Worm (Caenorhabditis elegans) whole organism, early embryonic: ENCODE data around the gene alr-1.

Experiments
- B0310.2 ChIP-seq: sonication (generic microtip); optimal IDR thresholded peaks from 2 replicates; lab custom pipeline; 2016; ENCODE audit warnings: mild to moderate bottlenecking, missing genetic modification characterization, missing compliant biosample characterization
- F13C5.2 ChIP-seq: sonication (generic microtip); optimal IDR thresholded peaks from 2 replicates; lab custom pipeline; 2017; ENCODE audit warnings: mild to moderate bottlenecking, missing genetic modification characterization, inconsistent platforms, missing compliant biosample characterization
- aly-1 ChIP-seq: sonication (generic microtip); optimal IDR thresholded peaks from 2 replicates; lab custom pipeline; 2016; ENCODE audit warnings: missing genetic modification characterization, missing compliant biosample characterization
- ama-1 ChIP-seq: fragments of 150-350 bp; optimal IDR thresholded peaks from 2 replicates; lab custom pipeline; 2014
- ceh-13 ChIP-seq: fragments of 200-800 bp; sonication (Bioruptor generic); optimal IDR thresholded peaks from 2 replicates; lab custom pipeline; 2018; ENCODE audit warnings: mild to moderate bottlenecking, missing genetic modification characterization, missing compliant biosample characterization
- ceh-36 ChIP-seq: sonication (generic microtip); optimal IDR thresholded peaks from 2 replicates; lab custom pipeline; 2016; ENCODE audit warnings: missing genetic modification characterization, inconsistent platforms, missing compliant biosample characterization
- ets-7 ChIP-seq: sonication (generic microtip); optimal IDR thresholded peaks from 2 replicates; lab custom pipeline; 2016; ENCODE audit warnings: missing genotype, missing genetic modification characterization, missing compliant biosample characterization
- flt-1 ChIP-seq: fragments of 200-800 bp; sonication (Bioruptor generic); IDR thresholded peaks from 2 replicates; pipeline ENCODE4 v1.3.6; 2022; ENCODE audit warnings: missing genetic modification characterization, missing compliant biosample characterization
- hmbx-1 ChIP-seq: sonication (generic microtip); optimal IDR thresholded peaks from 2 replicates; lab custom pipeline; 2016; ENCODE audit warnings: mild to moderate bottlenecking, missing genetic modification characterization, missing compliant biosample characterization
- hmg-4 ChIP-seq: fragments of 200-800 bp; sonication (Bioruptor generic); optimal IDR thresholded peaks from 2 replicates; lab custom pipeline; 2018; ENCODE audit warnings: mild to moderate bottlenecking, missing genetic modification characterization, missing compliant biosample characterization
- hnd-1 ChIP-seq: sonication (generic microtip); optimal IDR thresholded peaks from 2 replicates; lab custom pipeline; 2016; ENCODE audit warnings: missing genetic modification characterization, missing compliant biosample characterization
- pes-1 ChIP-seq: fragments of 200-800 bp; sonication (Bioruptor generic); IDR thresholded peaks from 2 replicates; pipeline ENCODE4 v1.3.6; 2022; ENCODE audit warnings: missing genetic modification reagents, missing genetic modification characterization, missing compliant biosample characterization
- scrt-1 ChIP-seq: fragments of 200-800 bp; sonication (Bioruptor generic); IDR thresholded peaks from 2 replicates; pipeline ENCODE4 v1.3.6; 2022; ENCODE audit warnings: missing genetic modification characterization, missing compliant biosample characterization
- sea-1 ChIP-seq: fragments of 200-800 bp; sonication (Bioruptor generic); conservative IDR thresholded peaks from 2 replicates; pipeline ENCODE4 v1.3.6; 2022; ENCODE audit warnings: missing genetic modification characterization, missing compliant biosample characterization
- tbx-11 ChIP-seq: fragments of 200-800 bp; sonication (Bioruptor generic); IDR thresholded peaks from 2 replicates; pipeline ENCODE4 v1.3.6; 2022; ENCODE audit warnings: missing genetic modification characterization, missing compliant biosample characterization
- tbx-37 ChIP-seq: fragments of 200-800 bp; sonication (Bioruptor generic); conservative IDR thresholded peaks from 2 replicates; pipeline ENCODE4 v1.3.6; 2022; ENCODE audit warnings: missing genetic modification reagents, missing genetic modification characterization, missing compliant biosample characterization
- tra-4 ChIP-seq: sonication (generic microtip); optimal IDR thresholded peaks from 2 replicates; lab custom pipeline; 2017; ENCODE audit warnings: missing genetic modification characterization, missing compliant biosample characterization

alr-1 gene

DNA sequence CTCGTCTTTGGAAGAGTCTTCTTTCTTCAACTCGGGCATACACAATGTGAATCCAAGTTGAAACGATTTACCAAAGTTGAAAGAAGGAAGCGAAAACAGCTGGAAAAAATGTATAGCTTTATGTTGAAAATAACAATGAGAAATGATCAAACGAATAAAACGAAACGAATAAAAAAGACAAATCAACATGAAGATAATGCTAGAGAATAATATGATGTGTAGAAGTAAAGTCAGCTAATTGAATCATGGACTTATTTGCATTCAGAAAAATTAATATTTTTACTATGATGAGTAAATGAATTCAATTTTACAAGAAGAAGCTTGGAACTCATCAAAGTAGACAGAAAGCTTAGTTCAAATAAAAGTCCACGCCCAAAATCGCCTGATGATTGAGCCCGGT lies at the start of gene alr-1:
alr-1 (minus strand) TSS at position 101 of the 400 bp plus-strand sequence.
- TF ChIP-seq ceh-13 (GFP tag; lab: Kevin White, UChicago) (no peak), aly-1 (tag; lab: Kevin White, UChicago) (no peak), tbx-11 (GFP tag; lab: Robert Waterston, UW) (no peak), ceh-36 (tag; lab: Kevin White, UChicago) (no peak), scrt-1 (GFP tag; lab: Robert Waterston, UW) (no peak), flt-1 (GFP tag; lab: Robert Waterston, UW) (no peak), hnd-1 (tag; lab: Kevin White, UChicago) (no peak)

DNA sequence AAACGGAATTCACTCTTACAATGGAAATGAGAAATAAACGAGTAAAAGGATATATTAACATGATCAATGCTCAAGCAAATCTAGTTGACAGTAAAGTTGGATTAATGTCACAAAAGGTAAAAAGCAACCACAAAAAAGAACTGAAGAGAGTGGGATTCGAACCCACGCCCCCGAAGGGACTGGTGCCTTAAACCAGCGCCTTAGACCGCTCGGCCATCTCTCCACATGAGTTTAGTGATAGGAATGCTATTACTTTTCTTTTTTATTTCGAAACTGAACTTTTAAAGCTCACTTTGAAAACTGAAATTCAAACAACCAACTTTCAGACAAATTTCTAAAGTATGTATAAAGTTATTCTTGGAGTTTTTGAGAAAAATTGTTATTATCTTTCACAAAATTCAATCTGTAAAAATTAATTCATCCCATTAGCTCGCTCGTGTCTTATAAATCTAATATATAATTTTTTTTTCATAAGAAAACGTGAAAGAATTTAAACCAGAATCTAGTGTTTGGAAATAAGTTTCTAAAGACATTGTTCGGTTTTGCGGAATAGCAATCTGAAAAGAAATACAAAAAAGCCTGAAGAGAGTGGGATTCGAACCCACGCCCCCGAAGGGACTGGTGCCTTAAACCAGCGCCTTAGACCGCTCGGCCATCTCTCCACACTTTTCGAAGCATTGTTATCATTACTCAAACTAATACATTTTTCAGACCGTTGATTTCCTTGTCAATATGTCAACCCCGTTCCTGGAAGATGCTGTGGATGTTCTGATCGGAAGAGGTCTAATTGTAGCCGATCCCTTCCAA lies 37.6 kb upstream of the alr-1 start:
- TF ChIP-seq ama-1 (lab: Kevin White, UChicago) (no peak), ceh-36 (tag; lab: Kevin White, UChicago) (no peak), tbx-11 (GFP tag; lab: Robert Waterston, UW) (no peak)

DNA sequence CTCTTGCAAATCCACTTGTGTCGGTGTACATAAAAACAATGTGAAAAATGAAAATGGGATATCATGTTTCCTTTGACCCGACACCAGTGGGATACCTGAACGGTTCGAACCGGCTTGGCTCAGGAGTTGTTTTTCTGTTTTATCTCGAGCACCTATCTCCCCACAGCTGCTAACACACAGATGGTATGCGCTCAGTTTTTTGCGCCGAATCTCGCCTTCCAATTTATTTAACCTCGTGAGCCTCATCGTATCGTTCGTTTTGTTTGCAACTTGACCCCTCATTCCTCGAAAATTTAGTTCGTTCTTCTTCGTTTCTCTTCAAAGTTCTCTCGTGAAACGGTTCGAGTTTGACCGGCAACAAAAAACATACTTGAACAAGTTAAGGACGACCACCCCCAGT lies 35.1 kb upstream of the alr-1 start, which contains the start of gene C05C9.1:
C05C9.1 (plus strand) TSS at position 301 of the 400 bp plus-strand sequence.
- TF ChIP-seq ets-7 (tag; lab: Kevin White, UChicago) (no peak), tbx-11 (GFP tag; lab: Robert Waterston, UW) (no peak), B0310.2 (tag; lab: Kevin White, UChicago) (no peak), aly-1 (tag; lab: Kevin White, UChicago) (no peak), flt-1 (GFP tag; lab: Robert Waterston, UW) (no peak), ceh-13 (GFP tag; lab: Kevin White, UChicago) (no peak), F13C5.2 (tag; lab: Kevin White, UChicago) (no peak)

DNA sequence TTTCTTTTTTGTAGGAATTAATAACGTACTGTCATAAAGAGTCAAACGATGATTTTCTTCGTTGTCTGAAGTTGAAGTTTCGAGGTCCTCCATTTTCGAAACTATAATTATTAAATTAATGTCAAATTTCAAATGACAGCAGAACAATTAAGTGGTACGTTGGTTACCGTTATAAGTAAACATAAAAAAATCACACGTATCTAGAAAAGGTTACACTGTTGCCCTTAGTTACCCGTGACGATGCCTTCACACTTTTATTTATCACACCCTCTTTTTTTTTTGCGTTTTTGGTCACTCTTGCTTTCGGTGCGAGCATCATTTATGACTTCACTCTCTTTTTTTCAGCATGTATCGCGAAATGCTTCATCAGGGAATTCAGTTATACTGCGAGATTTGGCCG lies 27.3 kb upstream of the alr-1 start, which contains the start of the genes C05C9.3 and C05C9.2:
C05C9.3 (minus strand) TSS at position 101 of the 400 bp plus-strand sequence.
C05C9.2 (plus strand) TSS at position 346 of the 400 bp plus-strand sequence.
- TF ChIP-seq hmbx-1 (tag; lab: Kevin White, UChicago): no peak
- TF ChIP-seq hnd-1 (tag; lab: Kevin White, UChicago): no peak
- TF ChIP-seq tra-4 (tag; lab: Kevin White, UChicago): no peak
- TF ChIP-seq B0310.2 (tag; lab: Kevin White, UChicago): no peak
- no peak for TF ChIP-seq hmg-4 (GFP tag; lab: Kevin White, UChicago)
- TF ChIP-seq tbx-11 (GFP tag; lab: Robert Waterston, UW): no peak
- TF ChIP-seq ama-1 (lab: Kevin White, UChicago): no peak
- TF ChIP-seq aly-1 (tag; lab: Kevin White, UChicago): no peak
- TF ChIP-seq ceh-36 (tag; lab: Kevin White, UChicago): no peak
- TF ChIP-seq flt-1 (GFP tag; lab: Robert Waterston, UW): no peak
- TF ChIP-seq ceh-13 (GFP tag; lab: Kevin White, UChicago): no peak
- no peak for TF ChIP-seq tbx-37 (GFP tag; lab: Robert Waterston, UW)
- TF ChIP-seq sea-1 (GFP tag; lab: Robert Waterston, UW): no peak
- TF ChIP-seq F13C5.2 (tag; lab: Kevin White, UChicago): no peak
- no peak for TF ChIP-seq pes-1 (GFP tag; lab: Robert Waterston, UW)
- TF ChIP-seq scrt-1 (GFP tag; lab: Robert Waterston, UW): no peak

ce11 chrX:11151494-11151893 lies 26.1 kb upstream of the alr-1 start:
- TF ChIP-seq hmbx-1 (tag; lab: Kevin White, UChicago) (no peak), flt-1 (GFP tag; lab: Robert Waterston, UW) (no peak)

DNA sequence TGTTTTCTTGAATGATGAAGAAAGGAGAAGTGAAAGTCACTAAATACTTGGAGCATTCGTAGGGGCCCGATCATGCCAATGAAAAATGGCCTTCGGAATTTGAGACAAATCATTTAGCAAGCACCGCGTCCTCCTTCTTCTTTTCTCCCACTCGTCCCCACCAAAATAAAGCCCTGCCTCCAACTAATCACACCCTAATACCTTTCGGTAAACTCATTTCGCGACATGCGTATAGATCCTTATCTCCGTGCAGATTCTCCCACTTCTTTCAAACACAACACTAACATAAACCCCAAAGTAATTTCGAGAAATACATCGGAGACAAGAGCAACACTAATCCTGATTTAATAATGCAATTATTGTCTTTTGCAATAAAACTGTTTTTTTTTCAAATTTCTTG lies 12.2 kb upstream of the alr-1 start:
- TF ChIP-seq ama-1 (lab: Kevin White, UChicago) (no peak), sea-1 (GFP tag; lab: Robert Waterston, UW) (no peak)

- TF ChIP-seq ama-1 (lab: Kevin White, UChicago) (no peak), scrt-1 (GFP tag; lab: Robert Waterston, UW) (no peak), aly-1 (tag; lab: Kevin White, UChicago) (no peak)
Observed at ce11 chrX:11136988-11137387, 11.6 kb upstream of the alr-1 start.

ce11 chrX:11134750-11135394 lies 9.5 kb upstream of the alr-1 start:
- no peak for TF ChIP-seq ets-7 (tag; lab: Kevin White, UChicago)
- TF ChIP-seq hnd-1 (tag; lab: Kevin White, UChicago): no peak
- no peak for TF ChIP-seq F13C5.2 (tag; lab: Kevin White, UChicago)
- TF ChIP-seq hmbx-1 (tag; lab: Kevin White, UChicago): no peak
- TF ChIP-seq pes-1 (GFP tag; lab: Robert Waterston, UW): no peak
- TF ChIP-seq flt-1 (GFP tag; lab: Robert Waterston, UW): no peak
- no peak for TF ChIP-seq B0310.2 (tag; lab: Kevin White, UChicago)
- no peak for TF ChIP-seq scrt-1 (GFP tag; lab: Robert Waterston, UW)
- TF ChIP-seq aly-1 (tag; lab: Kevin White, UChicago): no peak
- no peak for TF ChIP-seq ceh-13 (GFP tag; lab: Kevin White, UChicago)
- TF ChIP-seq tbx-37 (GFP tag; lab: Robert Waterston, UW): no peak
- TF ChIP-seq ceh-36 (tag; lab: Kevin White, UChicago): no peak
- TF ChIP-seq hmg-4 (GFP tag; lab: Kevin White, UChicago): no peak
- no peak for TF ChIP-seq tbx-11 (GFP tag; lab: Robert Waterston, UW)
